Worm (Caenorhabditis elegans): Measurements from ENCODE around the gene Y56A3A.28.

DNA sequence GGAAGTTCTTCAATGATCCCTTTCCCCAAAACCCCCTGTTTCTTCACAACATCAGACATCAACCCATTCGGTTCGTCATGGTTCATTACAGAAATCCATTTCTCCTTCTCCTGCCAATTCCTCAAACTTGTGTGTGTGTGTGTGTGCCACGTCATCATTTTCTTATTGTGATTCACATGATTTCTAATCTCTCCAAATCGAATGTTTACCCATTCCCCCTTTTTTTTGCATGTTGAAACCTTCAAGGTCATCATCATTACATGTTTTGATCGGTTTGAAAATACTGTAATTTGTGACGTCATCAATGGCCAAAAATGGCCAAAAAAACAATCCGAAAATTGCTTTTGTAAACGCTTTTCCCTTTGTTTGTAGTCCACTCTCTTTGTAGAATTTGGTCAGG, 38.6 kb upstream of the Y56A3A.28 start:
- no peak for TF ChIP-seq nhr-12 (tag; optimal IDR thresholded peaks at IDR 0.05)
- no peak for TF ChIP-seq unc-62 (GFP tag; optimal IDR thresholded peaks at IDR 0.05)
- TF ChIP-seq egl-27 (tag; optimal IDR thresholded peaks at IDR 0.05): no peak
- TF ChIP-seq nhr-77 (tag; optimal IDR thresholded peaks at IDR 0.05): no peak
- no peak for TF ChIP-seq ceh-16 (tag; optimal IDR thresholded peaks at IDR 0.05)
- TF ChIP-seq ama-1 (optimal IDR thresholded peaks at IDR 0.05): no peak
- no peak for TF ChIP-seq sma-9 (GFP tag; optimal IDR thresholded peaks at IDR 0.05)
- TF ChIP-seq sma-9 (tag; optimal IDR thresholded peaks at IDR 0.05): no peak
- TF ChIP-seq nhr-23 (tag; optimal IDR thresholded peaks at IDR 0.05): no peak
- no peak for TF ChIP-seq ztf-11 (tag; optimal IDR thresholded peaks at IDR 0.05)
- peak; percentile 94 for TF ChIP-seq crh-2 (tag; optimal IDR thresholded peaks at IDR 0.05)
- no peak for TF ChIP-seq nhr-10 (tag; optimal IDR thresholded peaks at IDR 0.05)
